Fruit fly (Drosophila melanogaster) Kc167 (cell line): Measurements from ENCODE around the gene retinin.

ENCODE experiments used
- h ChIP-seq: fragments of >200 bp; optimal IDR thresholded peaks from 3 replicates; lab custom pipeline; 2018; ENCODE audit warnings: missing external identifiers
- psq ChIP-seq: fragments of >200 bp; optimal IDR thresholded peaks from 2 replicates; lab custom pipeline; 2017; ENCODE audit warnings: missing external identifiers

dm6 chr3L:16359795-16360194 lies 28.1 kb downstream of the retinin start:
- TF ChIP-seq h (lab: Kevin White, UChicago) (no peak), psq (no peak)
